Fruit fly (Drosophila melanogaster) whole organism, embryonic: ENCODE data around the gene asl.
A peak's percentile ranks its signal among the peaks of the same experiment; 100 is the strongest.

Source experiments
- B-H1 ChIP-seq: fragments of 200-800 bp; sonication (Bioruptor generic); IDR thresholded peaks from 3 replicates; pipeline ENCODE4 v1.3.6; 2022; ENCODE audit warnings: missing biosample characterization, missing genetic modification characterization
- BtbVII ChIP-seq: fragments of 200-800 bp; sonication (Bioruptor generic); optimal IDR thresholded peaks from 3 replicates; lab custom pipeline; 2017; ENCODE audit warnings: missing biosample characterization, mild to moderate bottlenecking, missing genetic modification characterization
- CG1024 ChIP-seq: fragments of 200-800 bp; sonication (Bioruptor generic); IDR thresholded peaks from 2 replicates; pipeline ENCODE4 v1.3.6; 2022; ENCODE audit warnings: missing biosample characterization, missing genetic modification characterization
- CG11247 ChIP-seq: fragments of 200-800 bp; sonication (Bioruptor generic); IDR thresholded peaks from 2 replicates; pipeline ENCODE4 v1.3.6; 2022; ENCODE audit warnings: missing biosample characterization, missing genetic modification characterization
- CG11456 ChIP-seq: fragments of 200-800 bp; sonication (Bioruptor generic); IDR thresholded peaks from 3 replicates; pipeline ENCODE4 v1.3.6; 2022; ENCODE audit warnings: missing biosample characterization, missing genetic modification characterization
- CG11723 ChIP-seq: fragments of 200-800 bp; sonication (Bioruptor generic); optimal IDR thresholded peaks from 2 replicates; lab custom pipeline; 2017; ENCODE audit warnings: missing biosample characterization, mild to moderate bottlenecking, missing genetic modification characterization
- CG14965 ChIP-seq: fragments of 200-800 bp; sonication (Bioruptor generic); optimal IDR thresholded peaks from 2 replicates; lab custom pipeline; 2016; ENCODE audit warnings: missing biosample characterization, missing genetic modification characterization, borderline replicate concordance
- CG15696 ChIP-seq: fragments of 200-800 bp; sonication (Bioruptor generic); optimal IDR thresholded peaks from 2 replicates; lab custom pipeline; 2019; ENCODE audit warnings: missing biosample characterization, mild to moderate bottlenecking, missing genetic modification characterization, moderate library complexity
- CG1603 ChIP-seq: fragments of 200-800 bp; sonication (Bioruptor generic); optimal IDR thresholded peaks from 2 replicates; lab custom pipeline; 2019; ENCODE audit warnings: missing biosample characterization, mild to moderate bottlenecking, missing genetic modification characterization, moderate library complexity
- CG1832 ChIP-seq: fragments of 200-800 bp; sonication (Bioruptor generic); optimal IDR thresholded peaks from 2 replicates; lab custom pipeline; 2017; ENCODE audit warnings: missing biosample characterization, mild to moderate bottlenecking, missing genetic modification characterization, inconsistent platforms
- CG18599 ChIP-seq: fragments of 200-800 bp; sonication (Bioruptor generic); optimal IDR thresholded peaks from 3 replicates; lab custom pipeline; 2017; ENCODE audit warnings: missing biosample characterization, missing genetic modification characterization, mild to moderate bottlenecking, moderate library complexity, missing genetic modification reagents
- CG2116 ChIP-seq: fragments of 200-800 bp; sonication (Bioruptor generic); optimal IDR thresholded peaks from 3 replicates; lab custom pipeline; 2018; ENCODE audit warnings: missing biosample characterization, mild to moderate bottlenecking, missing genetic modification characterization
- CG32532 ChIP-seq: fragments of 200-800 bp; sonication (Bioruptor generic); IDR thresholded peaks from 2 replicates; pipeline ENCODE4 v1.3.6; 2022; ENCODE audit warnings: missing biosample characterization, missing genetic modification characterization
- CG32767 ChIP-seq: fragments of 200-800 bp; sonication (Bioruptor generic); IDR thresholded peaks from 2 replicates; pipeline ENCODE4 v1.3.6; 2022; ENCODE audit warnings: missing biosample characterization, missing genetic modification characterization
- CG34376 ChIP-seq: fragments of 200-800 bp; sonication (Bioruptor generic); optimal IDR thresholded peaks from 2 replicates; lab custom pipeline; 2018; ENCODE audit warnings: missing biosample characterization, mild to moderate bottlenecking, missing genetic modification characterization
- CG3726 ChIP-seq: fragments of 200-800 bp; sonication (Bioruptor generic); IDR thresholded peaks from 3 replicates; pipeline ENCODE4, ENCODE4 v1.3.6; 2022; ENCODE audit warnings: missing biosample characterization, missing genetic modification characterization
- CG3847 ChIP-seq: fragments of 200-800 bp; sonication (Bioruptor generic); IDR thresholded peaks from 2 replicates; pipeline ENCODE4 v1.3.6; 2022; ENCODE audit warnings: missing biosample characterization, missing genetic modification characterization
- CG4617 ChIP-seq: fragments of 200-800 bp; sonication (Bioruptor generic); optimal IDR thresholded peaks from 3 replicates; lab custom pipeline; 2016; ENCODE audit warnings: missing biosample characterization, missing genetic modification characterization, borderline replicate concordance
- CG7745 ChIP-seq: fragments of 200-800 bp; sonication (Bioruptor generic); optimal IDR thresholded peaks from 2 replicates; lab custom pipeline; 2018; ENCODE audit warnings: missing biosample characterization, mild to moderate bottlenecking, missing genetic modification characterization, moderate library complexity
- CG8924 ChIP-seq: fragments of 200-800 bp; optimal IDR thresholded peaks from 3 replicates; lab custom pipeline; 2019; ENCODE audit warnings: missing biosample characterization, mild to moderate bottlenecking, missing genetic modification characterization, moderate library complexity
- CG9727 ChIP-seq: fragments of 200-800 bp; sonication (Bioruptor generic); optimal IDR thresholded peaks from 3 replicates; lab custom pipeline; 2017; ENCODE audit warnings: missing biosample characterization, mild to moderate bottlenecking, missing genetic modification characterization
- CG9817 ChIP-seq: fragments of 200-800 bp; sonication (Bioruptor generic); optimal IDR thresholded peaks from 2 replicates; lab custom pipeline; 2018; ENCODE audit warnings: missing biosample characterization, mild to moderate bottlenecking, missing genetic modification characterization, moderate library complexity
- Chrac-16 ChIP-seq: fragments of 200-800 bp; sonication (Bioruptor generic); optimal IDR thresholded peaks from 3 replicates; lab custom pipeline; 2016; ENCODE audit warnings: missing biosample characterization, missing genetic modification characterization
- Doc2 ChIP-seq: fragments of 200-800 bp; sonication (Bioruptor generic); IDR thresholded peaks from 2 replicates; pipeline ENCODE4 v1.3.6; 2022; ENCODE audit warnings: missing biosample characterization, missing genetic modification characterization
- Ets65A ChIP-seq: fragments of 200-800 bp; sonication (Bioruptor generic); peaks from one replicate; lab custom pipeline; 2016; ENCODE audit warnings: missing biosample characterization, missing genetic modification characterization
- HLH4C ChIP-seq: fragments of 200-800 bp; sonication (Bioruptor generic); IDR thresholded peaks from 3 replicates; pipeline ENCODE4 v1.3.6; 2022; ENCODE audit warnings: missing biosample characterization, missing genetic modification characterization; ENCODE audit not compliant: partially characterized antibody
- Hey ChIP-seq: fragments of 200-800 bp; sonication (Bioruptor generic); optimal IDR thresholded peaks from 3 replicates; lab custom pipeline; 2018; ENCODE audit warnings: missing biosample characterization, mild to moderate bottlenecking, missing genetic modification characterization
- MESR4 ChIP-seq: fragments of 200-800 bp; sonication (Bioruptor generic); optimal IDR thresholded peaks from 2 replicates; lab custom pipeline; 2018; ENCODE audit warnings: missing biosample characterization, mild to moderate bottlenecking, missing genetic modification characterization, moderate library complexity
- Nf-YC ChIP-seq: fragments of 200-800 bp; optimal IDR thresholded peaks from 3 replicates; lab custom pipeline; 2019; ENCODE audit warnings: missing biosample characterization, mild to moderate bottlenecking, missing genetic modification characterization, moderate library complexity
- Scr ChIP-seq: fragments of 200-800 bp; sonication (Bioruptor generic); IDR thresholded peaks from 2 replicates; pipeline ENCODE4 v1.3.6; 2022; ENCODE audit warnings: missing biosample characterization, missing genetic modification characterization; ENCODE audit not compliant: partially characterized antibody
- Sox100B ChIP-seq: fragments of 200-800 bp; sonication (Bioruptor generic); optimal IDR thresholded peaks from 3 replicates; lab custom pipeline; 2018; ENCODE audit warnings: missing biosample characterization, mild to moderate bottlenecking, missing genetic modification characterization
- ash1 ChIP-seq: fragments of 200-800 bp; sonication (Bioruptor generic); optimal IDR thresholded peaks from 2 replicates; lab custom pipeline; 2018; ENCODE audit warnings: missing biosample characterization, mild to moderate bottlenecking, missing genetic modification characterization
- chif ChIP-seq, 2 experiments: fragments of 200-800 bp; sonication (Bioruptor generic); optimal IDR thresholded peaks; 3 replicates each; lab custom pipeline; 2016; ENCODE audit warnings: missing biosample characterization in 2 of 2, missing genetic modification characterization in 2 of 2
- chn ChIP-seq: fragments of 200-800 bp; sonication (Bioruptor generic); optimal IDR thresholded peaks from 2 replicates; lab custom pipeline; 2016; ENCODE audit warnings: missing biosample characterization, missing genetic modification characterization
- en ChIP-seq: fragments of 200-800 bp; sonication (Bioruptor generic); optimal IDR thresholded peaks from 2 replicates; lab custom pipeline; 2016; ENCODE audit warnings: missing biosample characterization, missing genetic modification characterization
- eyg ChIP-seq: fragments of 200-800 bp; sonication (Bioruptor generic); optimal IDR thresholded peaks from 3 replicates; lab custom pipeline; 2016; ENCODE audit warnings: missing biosample characterization, missing genetic modification characterization
- fd102C ChIP-seq: fragments of 200-800 bp; sonication (Bioruptor generic); optimal IDR thresholded peaks from 2 replicates; lab custom pipeline; 2018; ENCODE audit warnings: missing biosample characterization, mild to moderate bottlenecking, missing genetic modification characterization, moderate library complexity
- gcm2 ChIP-seq: fragments of 200-800 bp; sonication (Bioruptor generic); optimal IDR thresholded peaks from 2 replicates; lab custom pipeline; 2016; ENCODE audit warnings: missing biosample characterization, missing genetic modification characterization
- ham ChIP-seq: fragments of 200-800 bp; sonication (Bioruptor generic); IDR thresholded peaks from 2 replicates; pipeline ENCODE4 v1.3.6; 2022; ENCODE audit warnings: missing biosample characterization, missing genetic modification characterization
- insv ChIP-seq, 2 experiments: fragments of 200-800 bp; sonication (Bioruptor generic); optimal IDR thresholded peaks; 3 replicates each; lab custom pipeline; 2016 to 2018; ENCODE audit warnings: missing biosample characterization in 2 of 2, missing genetic modification characterization in 2 of 2
- jumu ChIP-seq: fragments of 200-800 bp; sonication (Bioruptor generic); optimal IDR thresholded peaks from 3 replicates; lab custom pipeline; 2016; ENCODE audit warnings: missing biosample characterization, missing genetic modification characterization
- nmo ChIP-seq: fragments of 200-800 bp; sonication (Bioruptor generic); optimal IDR thresholded peaks from 2 replicates; lab custom pipeline; 2018; ENCODE audit warnings: missing biosample characterization, mild to moderate bottlenecking, missing genetic modification characterization, moderate library complexity
- salm ChIP-seq: fragments of 200-800 bp; sonication (Bioruptor generic); optimal IDR thresholded peaks from 2 replicates; lab custom pipeline; 2018; ENCODE audit warnings: missing biosample characterization, mild to moderate bottlenecking, missing genetic modification characterization
- sc ChIP-seq, 3 experiments: fragments of >200 bp in 2 of 3; fragments of 200-800 bp in 1 of 3; sonication (Bioruptor generic) in 1 of 3; optimal IDR thresholded peaks; 2 replicates in 2 of 3; 3 replicates in 1 of 3; lab custom pipeline; 2017; ENCODE audit warnings: mild to moderate bottlenecking in 1 of 3, missing biosample characterization in 1 of 3, missing genetic modification characterization in 1 of 3, missing genetic modification reagents in 1 of 3
- scrt ChIP-seq: fragments of 200-800 bp; sonication (Bioruptor generic); optimal IDR thresholded peaks from 2 replicates; lab custom pipeline; 2018; ENCODE audit warnings: missing biosample characterization, mild to moderate bottlenecking, missing genetic modification characterization, moderate library complexity
- sens ChIP-seq: fragments of 200-800 bp; sonication (Bioruptor generic); peaks from one replicate; lab custom pipeline; 2016; ENCODE audit warnings: missing biosample characterization, missing genetic modification characterization
- sima ChIP-seq: fragments of 200-800 bp; sonication (Bioruptor generic); optimal IDR thresholded peaks from 2 replicates; lab custom pipeline; 2016; ENCODE audit warnings: missing biosample characterization, missing genetic modification characterization
- stwl ChIP-seq: fragments of 200-800 bp; sonication (Bioruptor generic); optimal IDR thresholded peaks from 3 replicates; lab custom pipeline; 2018; ENCODE audit warnings: missing biosample characterization, mild to moderate bottlenecking, missing genetic modification characterization, moderate library complexity
- vnd ChIP-seq: fragments of 200-800 bp; sonication (Bioruptor generic); IDR thresholded peaks from 3 replicates; pipeline ENCODE4 v1.3.6; 2022; ENCODE audit warnings: missing biosample characterization, missing genetic modification characterization; ENCODE audit not compliant: partially characterized antibody
- zen ChIP-seq: fragments of 200-800 bp; sonication (Bioruptor generic); optimal IDR thresholded peaks from 3 replicates; lab custom pipeline; 2018; ENCODE audit warnings: missing biosample characterization, mild to moderate bottlenecking, missing genetic modification characterization, moderate library complexity

Gene asl

DNA sequence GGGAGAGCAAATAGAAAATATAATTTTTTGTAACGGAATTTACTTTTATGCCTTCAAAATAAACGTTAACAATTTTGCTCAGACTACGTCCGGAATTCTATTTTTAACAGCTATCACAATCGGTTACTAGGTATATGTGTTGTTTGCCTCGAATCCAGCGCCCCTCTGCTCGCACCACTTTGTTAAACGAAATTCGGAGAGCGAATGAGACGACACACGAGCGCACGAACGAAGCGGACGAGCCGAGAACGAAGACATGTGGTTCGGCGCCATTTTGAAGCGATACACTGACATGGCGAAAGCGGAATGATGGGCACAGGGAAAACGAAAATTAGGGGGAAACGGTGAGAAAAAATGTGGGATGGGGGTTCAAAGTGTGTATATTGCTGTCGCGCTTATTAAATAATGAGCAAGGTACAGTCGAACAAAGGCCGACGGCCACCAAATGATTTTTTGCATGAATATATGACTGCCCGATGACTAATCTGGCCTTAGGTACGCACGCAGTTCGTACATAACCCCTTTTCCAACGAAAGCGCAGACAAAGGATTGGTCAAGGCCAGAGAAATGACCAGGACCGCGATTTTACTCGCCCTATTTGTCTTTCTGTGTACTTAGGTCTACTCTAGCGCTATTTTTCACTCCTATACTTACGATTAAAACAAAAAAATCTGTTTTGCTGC is 5.8 kb downstream of the asl start (continued):
- TF ChIP-seq sc (optimal IDR thresholded peaks at IDR 0.05; lab: Kevin White, UChicago) (no peak), sc (GFP tag; optimal IDR thresholded peaks at IDR 0.05; lab: Kevin White, UChicago) (no peak), salm (tag; lab: Kevin White, UChicago) (no peak), B-H1 (no peak), CG18599 (GFP tag; lab: Kevin White, UChicago) (peak; percentile 39), CG3726 (GFP tag; lab: Robert Waterston, UW) (no peak), CG34376 (peak; percentile 84), chif (GFP tag; optimal IDR thresholded peaks at IDR 0.05; lab: Kevin White, UChicago) (no peak), vnd (GFP tag; lab: Robert Waterston, UW) (no peak), stwl (tag; lab: Kevin White, UChicago) (no peak), CG32532 (no peak), jumu (GFP tag; lab: Kevin White, UChicago) (peak; percentile 9), CG7745 (tag; lab: Kevin White, UChicago) (peak; percentile 20), ham (GFP tag; lab: Robert Waterston, UW) (no peak), Doc2 (GFP tag; lab: Robert Waterston, UW) (no peak), CG11723 (GFP tag; lab: Kevin White, UChicago) (no peak), CG2116 (GFP tag; lab: Kevin White, UChicago) (no peak), CG11247 (GFP tag; lab: Robert Waterston, UW) (no peak), sima (no peak), CG1024 (GFP tag; lab: Robert Waterston, UW) (no peak), fd102C (GFP tag; lab: Kevin White, UChicago) (no peak), CG9727 (GFP tag; lab: Kevin White, UChicago) (no peak), CG1603 (tag; lab: Kevin White, UChicago) (no peak), HLH4C (no peak), MESR4 (peak; percentile 95), ash1 (GFP tag; lab: Kevin White, UChicago) (no peak), nmo (GFP tag; lab: Kevin White, UChicago) (no peak), Hey (tag; lab: Kevin White, UChicago) (no peak), CG8924 (tag; lab: Kevin White, UChicago) (peak; percentile 55), Sox100B (GFP tag; lab: Kevin White, UChicago) (no peak), Scr (GFP tag; lab: Robert Waterston, UW) (no peak), CG11456 (GFP tag; lab: Robert Waterston, UW) (no peak), CG4617 (GFP tag; lab: Kevin White, UChicago) (no peak), CG32767 (GFP tag; lab: Robert Waterston, UW) (no peak), CG14965 (GFP tag; lab: Kevin White, UChicago) (no peak), eyg (GFP tag; lab: Kevin White, UChicago) (peak; percentile 14), scrt (GFP tag; lab: Kevin White, UChicago) (peak; percentile 15), chn (GFP tag; lab: Kevin White, UChicago) (no peak), gcm2 (no peak), CG9817 (tag; lab: Kevin White, UChicago) (no peak), insv (GFP tag; optimal IDR thresholded peaks at IDR 0.05; lab: Kevin White, UChicago) (no peak), Ets65A (GFP tag; lab: Kevin White, UChicago) (no peak), Chrac-16 (GFP tag; lab: Kevin White, UChicago) (no peak), CG3847 (GFP tag; lab: Robert Waterston, UW) (no peak), sens (GFP tag; lab: Kevin White, UChicago) (peak; percentile 71), CG1832 (GFP tag; lab: Kevin White, UChicago) (no peak), BtbVII (GFP tag; lab: Kevin White, UChicago) (peak; percentile 15), CG15696 (no peak), zen (tag; lab: Kevin White, UChicago) (no peak), Nf-YC (tag; lab: Kevin White, UChicago) (peak; percentile 53), en (no peak)
